Worm (Caenorhabditis elegans) whole organism, early embryonic: ENCODE data around the gene str-182.

Source experiments
- B0310.2 ChIP-seq: sonication (generic microtip); optimal IDR thresholded peaks from 2 replicates; lab custom pipeline; 2016; ENCODE audit warnings: mild to moderate bottlenecking, missing genetic modification characterization, missing compliant biosample characterization
- F13C5.2 ChIP-seq: sonication (generic microtip); optimal IDR thresholded peaks from 2 replicates; lab custom pipeline; 2017; ENCODE audit warnings: mild to moderate bottlenecking, missing genetic modification characterization, inconsistent platforms, missing compliant biosample characterization
- aly-1 ChIP-seq: sonication (generic microtip); optimal IDR thresholded peaks from 2 replicates; lab custom pipeline; 2016; ENCODE audit warnings: missing genetic modification characterization, missing compliant biosample characterization
- ama-1 ChIP-seq: fragments of 150-350 bp; optimal IDR thresholded peaks from 2 replicates; lab custom pipeline; 2014
- ceh-13 ChIP-seq: fragments of 200-800 bp; sonication (Bioruptor generic); optimal IDR thresholded peaks from 2 replicates; lab custom pipeline; 2018; ENCODE audit warnings: mild to moderate bottlenecking, missing genetic modification characterization, missing compliant biosample characterization
- ceh-36 ChIP-seq: sonication (generic microtip); optimal IDR thresholded peaks from 2 replicates; lab custom pipeline; 2016; ENCODE audit warnings: missing genetic modification characterization, inconsistent platforms, missing compliant biosample characterization
- ets-7 ChIP-seq: sonication (generic microtip); optimal IDR thresholded peaks from 2 replicates; lab custom pipeline; 2016; ENCODE audit warnings: missing genotype, missing genetic modification characterization, missing compliant biosample characterization
- flt-1 ChIP-seq: fragments of 200-800 bp; sonication (Bioruptor generic); IDR thresholded peaks from 2 replicates; pipeline ENCODE4 v1.3.6; 2022; ENCODE audit warnings: missing genetic modification characterization, missing compliant biosample characterization
- hmbx-1 ChIP-seq: sonication (generic microtip); optimal IDR thresholded peaks from 2 replicates; lab custom pipeline; 2016; ENCODE audit warnings: mild to moderate bottlenecking, missing genetic modification characterization, missing compliant biosample characterization
- hmg-4 ChIP-seq: fragments of 200-800 bp; sonication (Bioruptor generic); optimal IDR thresholded peaks from 2 replicates; lab custom pipeline; 2018; ENCODE audit warnings: mild to moderate bottlenecking, missing genetic modification characterization, missing compliant biosample characterization
- hnd-1 ChIP-seq: sonication (generic microtip); optimal IDR thresholded peaks from 2 replicates; lab custom pipeline; 2016; ENCODE audit warnings: missing genetic modification characterization, missing compliant biosample characterization
- pes-1 ChIP-seq: fragments of 200-800 bp; sonication (Bioruptor generic); IDR thresholded peaks from 2 replicates; pipeline ENCODE4 v1.3.6; 2022; ENCODE audit warnings: missing genetic modification reagents, missing genetic modification characterization, missing compliant biosample characterization
- scrt-1 ChIP-seq: fragments of 200-800 bp; sonication (Bioruptor generic); IDR thresholded peaks from 2 replicates; pipeline ENCODE4 v1.3.6; 2022; ENCODE audit warnings: missing genetic modification characterization, missing compliant biosample characterization
- sea-1 ChIP-seq: fragments of 200-800 bp; sonication (Bioruptor generic); conservative IDR thresholded peaks from 2 replicates; pipeline ENCODE4 v1.3.6; 2022; ENCODE audit warnings: missing genetic modification characterization, missing compliant biosample characterization
- tbx-11 ChIP-seq: fragments of 200-800 bp; sonication (Bioruptor generic); IDR thresholded peaks from 2 replicates; pipeline ENCODE4 v1.3.6; 2022; ENCODE audit warnings: missing genetic modification characterization, missing compliant biosample characterization
- tbx-37 ChIP-seq: fragments of 200-800 bp; sonication (Bioruptor generic); conservative IDR thresholded peaks from 2 replicates; pipeline ENCODE4 v1.3.6; 2022; ENCODE audit warnings: missing genetic modification reagents, missing genetic modification characterization, missing compliant biosample characterization
- tra-4 ChIP-seq: sonication (generic microtip); optimal IDR thresholded peaks from 2 replicates; lab custom pipeline; 2017; ENCODE audit warnings: missing genetic modification characterization, missing compliant biosample characterization

str-182 gene

ce11 chrV:10212627-10213026, 20.6 kb downstream of the str-182 start, which contains the start of gene hpo-40:
Gene hpo-40, plus strand, starts transcription at chrV:10212927.
- no peak for TF ChIP-seq flt-1 (GFP tag; lab: Robert Waterston, UW)
- TF ChIP-seq hmbx-1 (tag; lab: Kevin White, UChicago) = no peak
- TF ChIP-seq ceh-13 (GFP tag; lab: Kevin White, UChicago) = no peak
- no peak for TF ChIP-seq ama-1 (lab: Kevin White, UChicago)
- TF ChIP-seq B0310.2 = no peak
- no peak for TF ChIP-seq tbx-11

ce11 chrV:10212027-10212426, 21.2 kb downstream of the str-182 start, which contains the start of gene zhit-3:
Gene zhit-3, minus strand, starts transcription at chrV:10212127.
- TF ChIP-seq pes-1 (GFP tag; lab: Robert Waterston, UW) = no peak
- TF ChIP-seq flt-1 (GFP tag; lab: Robert Waterston, UW) = no peak
- TF ChIP-seq tra-4 (tag; lab: Kevin White, UChicago) = no peak
- no peak for TF ChIP-seq hmbx-1 (tag; lab: Kevin White, UChicago)
- no peak for TF ChIP-seq tbx-11
- no peak for TF ChIP-seq aly-1 (tag; lab: Kevin White, UChicago)
- TF ChIP-seq hmg-4 (GFP tag; lab: Kevin White, UChicago) = no peak
- TF ChIP-seq F13C5.2 (tag; lab: Kevin White, UChicago) = no peak
- TF ChIP-seq sea-1 (GFP tag; lab: Robert Waterston, UW) = no peak
- TF ChIP-seq B0310.2 = no peak

- no peak for TF ChIP-seq F13C5.2 (tag; lab: Kevin White, UChicago)
- no peak for TF ChIP-seq hnd-1 (tag; lab: Kevin White, UChicago)
- no peak for TF ChIP-seq hmbx-1 (tag; lab: Kevin White, UChicago)
- TF ChIP-seq hmg-4 (GFP tag; lab: Kevin White, UChicago) = no peak
Measured at ce11 chrV:10210244-10210643, 23.0 kb downstream of the str-182 start, which contains the start of gene tftc-3. Gene tftc-3, minus strand, starts transcription at chrV:10210344.

ce11 chrV:10206502-10206901, 26.7 kb downstream of the str-182 start, which contains the start of gene rpc-25:
Gene rpc-25, minus strand, starts transcription at chrV:10206602.
- TF ChIP-seq sea-1 (GFP tag; lab: Robert Waterston, UW) (no peak), hmbx-1 (tag; lab: Kevin White, UChicago) (no peak), scrt-1 (GFP tag; lab: Robert Waterston, UW) (no peak), flt-1 (GFP tag; lab: Robert Waterston, UW) (no peak), aly-1 (tag; lab: Kevin White, UChicago) (no peak), tbx-11 (no peak), ceh-13 (GFP tag; lab: Kevin White, UChicago) (no peak), hnd-1 (tag; lab: Kevin White, UChicago) (no peak), ama-1 (lab: Kevin White, UChicago) (no peak), F13C5.2 (tag; lab: Kevin White, UChicago) (no peak), hmg-4 (GFP tag; lab: Kevin White, UChicago) (no peak)

- TF ChIP-seq ama-1 (lab: Kevin White, UChicago) = no peak
- no peak for TF ChIP-seq ceh-36
- no peak for TF ChIP-seq flt-1 (GFP tag; lab: Robert Waterston, UW)
- no peak for TF ChIP-seq sea-1 (GFP tag; lab: Robert Waterston, UW)
- no peak for TF ChIP-seq tra-4 (tag; lab: Kevin White, UChicago)
- no peak for TF ChIP-seq ceh-13 (GFP tag; lab: Kevin White, UChicago)
- TF ChIP-seq tbx-37 (GFP tag; lab: Robert Waterston, UW) = no peak
- TF ChIP-seq scrt-1 (GFP tag; lab: Robert Waterston, UW) = no peak
- no peak for TF ChIP-seq hmbx-1 (tag; lab: Kevin White, UChicago)
- no peak for TF ChIP-seq hnd-1 (tag; lab: Kevin White, UChicago)
- TF ChIP-seq aly-1 (tag; lab: Kevin White, UChicago) = no peak
- TF ChIP-seq ets-7 = no peak
- TF ChIP-seq B0310.2 = no peak
- TF ChIP-seq pes-1 (GFP tag; lab: Robert Waterston, UW) = no peak
- TF ChIP-seq hmg-4 (GFP tag; lab: Kevin White, UChicago) = no peak
- no peak for TF ChIP-seq F13C5.2 (tag; lab: Kevin White, UChicago)
- TF ChIP-seq tbx-11 = no peak
Measured at ce11 chrV:10205483-10205882, 27.7 kb downstream of the str-182 start, which contains the start of gene ZK856.16. Gene ZK856.16, minus strand, starts transcription at chrV:10205583.

ce11 chrV:10204863-10205338, 28.3 kb downstream of the str-182 start, which contains the start of the genes ZK856.19 and ZK856.11:
Gene ZK856.19, minus strand, starts transcription at chrV:10204913.
Gene ZK856.11, minus strand, starts transcription at chrV:10204938.
- TF ChIP-seq hmg-4 (GFP tag; lab: Kevin White, UChicago) (no peak), ama-1 (lab: Kevin White, UChicago) (no peak), scrt-1 (GFP tag; lab: Robert Waterston, UW) (no peak), ets-7 (no peak), tra-4 (tag; lab: Kevin White, UChicago) (no peak), ceh-36 (no peak), pes-1 (GFP tag; lab: Robert Waterston, UW) (no peak), ceh-13 (GFP tag; lab: Kevin White, UChicago) (no peak), hnd-1 (tag; lab: Kevin White, UChicago) (no peak), tbx-37 (GFP tag; lab: Robert Waterston, UW) (no peak), aly-1 (tag; lab: Kevin White, UChicago) (no peak)

ce11 chrV:10203435-10204009, 29.7 kb downstream of the str-182 start, which contains the start of gene chpf-1:
Gene chpf-1, minus strand, starts transcription at chrV:10203485.
- no peak for TF ChIP-seq ceh-36
- no peak for TF ChIP-seq flt-1 (GFP tag; lab: Robert Waterston, UW)
- TF ChIP-seq pes-1 (GFP tag; lab: Robert Waterston, UW) = no peak
- TF ChIP-seq hmg-4 (GFP tag; lab: Kevin White, UChicago) = no peak
- TF ChIP-seq tbx-11 = no peak
- TF ChIP-seq tra-4 (tag; lab: Kevin White, UChicago) = no peak
- no peak for TF ChIP-seq F13C5.2 (tag; lab: Kevin White, UChicago)
- TF ChIP-seq ceh-13 (GFP tag; lab: Kevin White, UChicago) = no peak
- no peak for TF ChIP-seq B0310.2
- TF ChIP-seq ama-1 (lab: Kevin White, UChicago) = no peak
- TF ChIP-seq scrt-1 (GFP tag; lab: Robert Waterston, UW) = no peak
- TF ChIP-seq ets-7 = no peak
- no peak for TF ChIP-seq hnd-1 (tag; lab: Kevin White, UChicago)
- no peak for TF ChIP-seq tbx-37 (GFP tag; lab: Robert Waterston, UW)
- TF ChIP-seq aly-1 (tag; lab: Kevin White, UChicago) = no peak
- no peak for TF ChIP-seq sea-1 (GFP tag; lab: Robert Waterston, UW)
- no peak for TF ChIP-seq hmbx-1 (tag; lab: Kevin White, UChicago)
